Fruit fly (Drosophila melanogaster): ENCODE data around the gene CG17991.
A peak's percentile ranks its signal among the peaks of the same experiment; 100 is the strongest.

The CG17991 gene

dm6 chr3R:27274533-27275447 lies 33.7 kb downstream of the CG17991 start, which contains the start of gene CG5938 (continued):
- no peak for TF ChIP-seq CG10462 (GFP tag; optimal IDR thresholded peaks at IDR 0.05)
- no peak for TF ChIP-seq salm (tag; optimal IDR thresholded peaks at IDR 0.05)
- no peak for TF ChIP-seq HmgD (GFP tag; optimal IDR thresholded peaks at IDR 0.05)
- peak; percentile 90 for TF ChIP-seq CG4617 (GFP tag; optimal IDR thresholded peaks at IDR 0.05; ENCODE audit: borderline replicate concordance)
- TF ChIP-seq CG12299 (tag; optimal IDR thresholded peaks at IDR 0.05) = no peak
- peak; percentile 20 for TF ChIP-seq CG2120 (GFP tag; optimal IDR thresholded peaks at IDR 0.05)
- peak; percentile 24 for TF ChIP-seq CG17359 (tag; optimal IDR thresholded peaks at IDR 0.05)
- TF ChIP-seq twi (tag; optimal IDR thresholded peaks at IDR 0.05) = peak; percentile 17
- TF ChIP-seq Optix (GFP tag; IDR thresholded peaks at IDR 0.05) = no peak
- TF ChIP-seq fd3F (GFP tag; optimal IDR thresholded peaks at IDR 0.05) = no peak
- no peak for TF ChIP-seq CG8765 (GFP tag; IDR thresholded peaks at IDR 0.05)
- no peak for TF ChIP-seq CG31224 (GFP tag; IDR thresholded peaks at IDR 0.05)
- TF ChIP-seq Ravus (GFP tag; IDR thresholded peaks at IDR 0.05) = no peak
- TF ChIP-seq Camta (GFP tag; optimal IDR thresholded peaks at IDR 0.05) = no peak
- no peak for TF ChIP-seq NK7.1 (GFP tag; optimal IDR thresholded peaks at IDR 0.05)
- no peak for TF ChIP-seq pum (GFP tag; optimal IDR thresholded peaks at IDR 0.05)
- no peak for TF ChIP-seq amos (GFP tag; IDR thresholded peaks at IDR 0.05; ENCODE audit: partially characterized antibody)
- peak; percentile 8 for TF ChIP-seq CG34376 (GFP tag; optimal IDR thresholded peaks at IDR 0.05)
- no peak for TF ChIP-seq slp2 (GFP tag; optimal IDR thresholded peaks at IDR 0.05)
- peak; percentile 14 for TF ChIP-seq ind (GFP tag; optimal IDR thresholded peaks at IDR 0.05)
- no peak for TF ChIP-seq maf-S (GFP tag; optimal IDR thresholded peaks at IDR 0.05)
- TF ChIP-seq CG3407 (GFP tag; optimal IDR thresholded peaks at IDR 0.05) = no peak
- TF ChIP-seq CG6254 (GFP tag; optimal IDR thresholded peaks at IDR 0.05) = no peak
- TF ChIP-seq Sry-δ (GFP tag; optimal IDR thresholded peaks at IDR 0.05) = no peak
- TF ChIP-seq Hey (tag; optimal IDR thresholded peaks at IDR 0.05) = no peak
- no peak for TF ChIP-seq lmd (GFP tag; IDR thresholded peaks at IDR 0.05)
- TF ChIP-seq CG2116 (GFP tag; optimal IDR thresholded peaks at IDR 0.05) = peak; percentile 39
- TF ChIP-seq Eip74EF (GFP tag; optimal IDR thresholded peaks at IDR 0.05) = peak in 1 of 2 experiments; percentile 12
- no peak for TF ChIP-seq Ptx1 (GFP tag; IDR thresholded peaks at IDR 0.05)
- TF ChIP-seq Ssrp (tag; optimal IDR thresholded peaks at IDR 0.05) = peak; percentile 21
- no peak for TF ChIP-seq CG14965 (GFP tag; optimal IDR thresholded peaks at IDR 0.05; ENCODE audit: borderline replicate concordance)
- TF ChIP-seq Dfd (GFP tag; optimal IDR thresholded peaks at IDR 0.05) = no peak
- peak; percentile 19 for TF ChIP-seq Sox100B (GFP tag; optimal IDR thresholded peaks at IDR 0.05)
- no peak for TF ChIP-seq oc (tag; optimal IDR thresholded peaks at IDR 0.05)
- TF ChIP-seq CG12071 (GFP tag; optimal IDR thresholded peaks at IDR 0.05) = no peak
- peak; percentile 62 for TF ChIP-seq CG4360 (GFP tag; IDR thresholded peaks at IDR 0.05)
- no peak for TF ChIP-seq HLH3B (GFP tag; IDR thresholded peaks at IDR 0.05)
- 0 out of 2 replicates have a peak, but pooled peaks have one; percentile 39 for TF ChIP-seq CG6689 (GFP tag; IDR thresholded peaks at IDR 0.05)
- no peak for TF ChIP-seq Neu2 (GFP tag; optimal IDR thresholded peaks at IDR 0.05; ENCODE audit: borderline replicate concordance)
- no peak for TF ChIP-seq peb (GFP tag; IDR thresholded peaks at IDR 0.05)
- no peak for TF ChIP-seq tna (GFP tag; IDR thresholded peaks at IDR 0.05; ENCODE audit: partially characterized antibody)
- TF ChIP-seq en (GFP tag; optimal IDR thresholded peaks at IDR 0.05) = no peak
- TF ChIP-seq CG3281 (GFP tag; optimal IDR thresholded peaks at IDR 0.05) = peak; percentile 30
- TF ChIP-seq B-H1 (GFP tag; IDR thresholded peaks at IDR 0.05) = no peak
- no peak for TF ChIP-seq CG7271 (tag; optimal IDR thresholded peaks at IDR 0.05)
- peak; percentile 35 for TF ChIP-seq CG12659 (GFP tag; optimal IDR thresholded peaks at IDR 0.05)
- no peak for TF ChIP-seq CG14667 (GFP tag; IDR thresholded peaks at IDR 0.05)
- TF ChIP-seq zen (tag; optimal IDR thresholded peaks at IDR 0.05) = peak; percentile 34
- no peak for TF ChIP-seq gem (tag; optimal IDR thresholded peaks at IDR 0.05)
